Worm (Caenorhabditis elegans) whole organism, young adult: ENCODE data around the gene F32F2.4.

ENCODE experiments used
- B0019.2 ChIP-seq: fragments of 200-800 bp; sonication (Bioruptor generic); conservative IDR thresholded peaks from 2 replicates; pipeline ENCODE4 v1.3.6; 2022; ENCODE audit warnings: missing genetic modification reagents, missing genetic modification characterization, missing compliant biosample characterization
- B0035.1 ChIP-seq: sonication (generic microtip); optimal IDR thresholded peaks from 2 replicates; lab custom pipeline; 2016; ENCODE audit warnings: missing genetic modification characterization, mild to moderate bottlenecking, missing compliant biosample characterization, missing genotype, missing genetic modification reagents
- C17E4.6 ChIP-seq: fragments of 200-800 bp; sonication (Bioruptor generic); IDR thresholded peaks from 2 replicates; pipeline ENCODE4 v1.3.6; 2022; ENCODE audit warnings: missing genetic modification reagents, missing genetic modification characterization, missing compliant biosample characterization
- D2030.7 ChIP-seq: fragments of 200-800 bp; sonication (Bioruptor generic); IDR thresholded peaks from 2 replicates; pipeline ENCODE4 v1.3.6; 2022; ENCODE audit warnings: missing genetic modification reagents, missing genetic modification characterization, missing compliant biosample characterization
- F23B12.7 ChIP-seq: sonication (generic microtip); optimal IDR thresholded peaks from 2 replicates; lab custom pipeline; 2017; ENCODE audit warnings: missing genetic modification characterization, mild to moderate bottlenecking, missing compliant biosample characterization, antibody characterized with exemption, moderate library complexity; ENCODE audit not compliant: insufficient read depth
- F49E8.2 ChIP-seq: sonication (generic microtip); optimal IDR thresholded peaks from 3 replicates; lab custom pipeline; 2017; ENCODE audit warnings: missing genetic modification characterization, mild to moderate bottlenecking, missing compliant biosample characterization, antibody characterized with exemption, moderate library complexity; ENCODE audit not compliant: insufficient read depth
- F57C9.4 ChIP-seq: sonication (generic microtip); optimal IDR thresholded peaks from 2 replicates; lab custom pipeline; 2017; ENCODE audit warnings: mild to moderate bottlenecking, missing genetic modification characterization, missing compliant biosample characterization
- K11D2.4 ChIP-seq: fragments of 200-800 bp; sonication (Bioruptor generic); IDR thresholded peaks from 2 replicates; pipeline ENCODE4 v1.3.6; 2022; ENCODE audit warnings: missing genetic modification reagents, missing genetic modification characterization, missing compliant biosample characterization
- T07F8.4 ChIP-seq: sonication (generic microtip); optimal IDR thresholded peaks from 2 replicates; lab custom pipeline; 2016; ENCODE audit warnings: mild to moderate bottlenecking, missing genetic modification characterization, moderate library complexity, missing compliant biosample characterization
- akir-1 ChIP-seq: fragments of 200-800 bp; sonication (Bioruptor generic); optimal IDR thresholded peaks from 2 replicates; lab custom pipeline; 2018; ENCODE audit warnings: mild to moderate bottlenecking, missing genetic modification characterization, moderate library complexity, missing compliant biosample characterization
- attf-5 ChIP-seq: fragments of 200-800 bp; sonication (Bioruptor generic); optimal IDR thresholded peaks from 2 replicates; lab custom pipeline; 2018; ENCODE audit warnings: mild to moderate bottlenecking, missing genetic modification characterization, missing compliant biosample characterization
- bed-2 ChIP-seq: fragments of 200-800 bp; sonication (Bioruptor generic); IDR thresholded peaks from 2 replicates; pipeline ENCODE4 v1.3.6; 2022; ENCODE audit warnings: missing genetic modification reagents, missing genetic modification characterization, missing compliant biosample characterization
- cebp-1 ChIP-seq, 2 experiments: fragments of 200-800 bp in 1 of 2; sonication (Bioruptor generic) in 1 of 2; sonication (generic microtip) in 1 of 2; IDR thresholded peaks in 1 of 2; optimal IDR thresholded peaks in 1 of 2; 2 replicates each; pipeline versions ENCODE4 v1.3.6 to Lab custom; 2017 to 2022; ENCODE audit warnings: missing compliant biosample characterization in 2 of 2, missing genetic modification characterization in 2 of 2, mild to moderate bottlenecking in 1 of 2, missing genetic modification reagents in 1 of 2, moderate library complexity in 1 of 2
- ceh-27 ChIP-seq: fragments of 200-800 bp; sonication (Bioruptor generic); optimal IDR thresholded peaks from 2 replicates; lab custom pipeline; 2018; ENCODE audit warnings: mild to moderate bottlenecking, missing genetic modification characterization, moderate library complexity, missing compliant biosample characterization
- dpl-1 ChIP-seq: fragments of 150-350 bp; optimal IDR thresholded peaks from 2 replicates; lab custom pipeline; 2014; ENCODE audit warnings: missing biosample characterization, missing genetic modification reagents, missing genetic modification characterization
- efl-1 ChIP-seq: fragments of 150-350 bp; optimal IDR thresholded peaks from 2 replicates; lab custom pipeline; 2014; ENCODE audit warnings: missing biosample characterization, missing genetic modification reagents, missing genetic modification characterization
- egl-44 ChIP-seq: fragments of 200-800 bp; sonication (Bioruptor generic); IDR thresholded peaks from 2 replicates; pipeline ENCODE4 v1.3.6; 2022; ENCODE audit warnings: missing genetic modification reagents, missing genetic modification characterization, missing compliant biosample characterization
- ekl-4 ChIP-seq: fragments of 200-800 bp; sonication (Bioruptor generic); IDR thresholded peaks from 2 replicates; pipeline ENCODE4 v1.3.6; 2022; ENCODE audit warnings: missing genetic modification reagents, missing genetic modification characterization, missing compliant biosample characterization
- gei-17 ChIP-seq: fragments of 200-800 bp; sonication (Bioruptor generic); optimal IDR thresholded peaks from 2 replicates; lab custom pipeline; 2018; ENCODE audit warnings: mild to moderate bottlenecking, missing genetic modification characterization, missing compliant biosample characterization
- hmg-1.2 ChIP-seq: fragments of 200-800 bp; sonication (Bioruptor generic); IDR thresholded peaks from 2 replicates; pipeline ENCODE4 v1.3.6; 2022; ENCODE audit warnings: missing genetic modification reagents, missing genetic modification characterization, missing compliant biosample characterization
- lag-1 ChIP-seq: fragments of 200-800 bp; sonication (Bioruptor generic); IDR thresholded peaks from 2 replicates; pipeline ENCODE4 v1.3.6; 2022; ENCODE audit warnings: missing genetic modification reagents, missing genetic modification characterization, missing compliant biosample characterization
- lin-26 ChIP-seq: fragments of 200-800 bp; sonication (Bioruptor generic); IDR thresholded peaks from 2 replicates; pipeline ENCODE4 v1.3.6; 2022; ENCODE audit warnings: missing genetic modification reagents, missing genetic modification characterization, missing compliant biosample characterization
- lin-54 ChIP-seq: fragments of 200-800 bp; sonication (Bioruptor generic); optimal IDR thresholded peaks from 2 replicates; lab custom pipeline; 2018; ENCODE audit warnings: mild to moderate bottlenecking, missing genetic modification characterization, missing compliant biosample characterization
- lsl-1 ChIP-seq: fragments of 200-800 bp; sonication (Bioruptor generic); optimal IDR thresholded peaks from 2 replicates; lab custom pipeline; 2018; ENCODE audit warnings: mild to moderate bottlenecking, missing genetic modification characterization, moderate library complexity, missing compliant biosample characterization
- madf-8 ChIP-seq: fragments of 200-800 bp; sonication (Bioruptor generic); conservative IDR thresholded peaks from 2 replicates; pipeline ENCODE4 v1.3.6; 2022; ENCODE audit warnings: missing genetic modification reagents, missing genetic modification characterization, missing compliant biosample characterization
- mxl-1 ChIP-seq: sonication (generic microtip); optimal IDR thresholded peaks from 2 replicates; lab custom pipeline; 2016; ENCODE audit warnings: missing genetic modification characterization, missing compliant biosample characterization
- nfya-2 ChIP-seq: fragments of 200-800 bp; sonication (Bioruptor generic); IDR thresholded peaks from 2 replicates; pipeline ENCODE4 v1.3.6; 2022; ENCODE audit warnings: missing genetic modification reagents, missing genetic modification characterization, missing compliant biosample characterization
- nfyb-1 ChIP-seq: fragments of 200-800 bp; sonication (Bioruptor generic); IDR thresholded peaks from 2 replicates; pipeline ENCODE4 v1.3.6; 2022; ENCODE audit warnings: missing genetic modification reagents, missing genetic modification characterization, missing compliant biosample characterization
- nhr-120 ChIP-seq: fragments of 200-800 bp; sonication (Bioruptor generic); IDR thresholded peaks from 2 replicates; pipeline ENCODE4 v1.3.6; 2022; ENCODE audit warnings: missing genetic modification characterization, missing compliant biosample characterization
- nhr-27 ChIP-seq: fragments of 200-800 bp; sonication (Bioruptor generic); optimal IDR thresholded peaks from 2 replicates; lab custom pipeline; 2018; ENCODE audit warnings: mild to moderate bottlenecking, missing genetic modification characterization, moderate library complexity, missing compliant biosample characterization
- nhr-80 ChIP-seq: sonication (generic microtip); optimal IDR thresholded peaks from 2 replicates; lab custom pipeline; 2016; ENCODE audit warnings: missing genetic modification characterization, missing compliant biosample characterization
- pbrm-1 ChIP-seq: fragments of 200-800 bp; sonication (Bioruptor generic); IDR thresholded peaks from 2 replicates; pipeline ENCODE4 v1.3.6; 2022; ENCODE audit warnings: missing genetic modification reagents, missing genetic modification characterization, missing compliant biosample characterization
- rcor-1 ChIP-seq: fragments of 200-800 bp; sonication (Bioruptor generic); IDR thresholded peaks from 2 replicates; pipeline ENCODE4 v1.3.6; 2022; ENCODE audit warnings: missing genetic modification reagents, missing genetic modification characterization, missing compliant biosample characterization
- rpc-1 ChIP-seq, 2 experiments: fragments of 150-350 bp in 1 of 2; sonication (generic microtip) in 1 of 2; optimal IDR thresholded peaks; 2 replicates each; lab custom pipeline; 2014 to 2018; ENCODE audit warnings: missing biosample characterization in 1 of 2, missing genetic modification characterization in 1 of 2, missing genetic modification reagents in 1 of 2, missing genotype in 1 of 2
- sdz-38 ChIP-seq: sonication (generic microtip); optimal IDR thresholded peaks from 2 replicates; lab custom pipeline; 2016; ENCODE audit warnings: missing genotype, missing genetic modification characterization, missing compliant biosample characterization
- snpc-1.1 ChIP-seq: sonication (generic microtip); optimal IDR thresholded peaks from 2 replicates; lab custom pipeline; 2017; ENCODE audit warnings: missing genetic modification characterization, mild to moderate bottlenecking, missing compliant biosample characterization, antibody characterized with exemption, moderate library complexity, missing genotype, missing genetic modification reagents; ENCODE audit not compliant: insufficient read depth
- snpc-4 ChIP-seq, 5 experiments: fragments of 150-350 bp in 1 of 5; sonication (generic microtip) in 4 of 5; optimal IDR thresholded peaks; 2 replicates each; lab custom pipeline; 2014 to 2018; ENCODE audit warnings: missing genetic modification characterization in 5 of 5, missing biosample characterization in 3 of 5, antibody characterized with exemption in 2 of 5, mild to moderate bottlenecking in 2 of 5, missing compliant biosample characterization in 2 of 5, missing genotype in 2 of 5, moderate library complexity in 2 of 5, missing genetic modification reagents in 1 of 5
- tbp1 ChIP-seq: fragments of 200-800 bp; sonication (Bioruptor generic); optimal IDR thresholded peaks from 2 replicates; lab custom pipeline; 2018; ENCODE audit warnings: mild to moderate bottlenecking, missing genetic modification characterization, missing compliant biosample characterization
- tbx-9 ChIP-seq: sonication (generic microtip); optimal IDR thresholded peaks from 2 replicates; lab custom pipeline; 2016; ENCODE audit warnings: borderline replicate concordance, missing genetic modification characterization, inconsistent platforms, missing compliant biosample characterization
- unc-62 ChIP-seq: fragments of 150-350 bp; optimal IDR thresholded peaks from 2 replicates; lab custom pipeline; 2014; ENCODE audit warnings: missing biosample characterization, missing genetic modification reagents, missing genetic modification characterization
- ztf-22 ChIP-seq: fragments of 200-800 bp; sonication (Bioruptor generic); optimal IDR thresholded peaks from 2 replicates; lab custom pipeline; 2018; ENCODE audit warnings: mild to moderate bottlenecking, missing genetic modification characterization, moderate library complexity, missing compliant biosample characterization
- ztf-25 ChIP-seq: fragments of 200-800 bp; sonication (Bioruptor generic); IDR thresholded peaks from 2 replicates; pipeline ENCODE4 v1.3.6; 2022; ENCODE audit warnings: missing genetic modification reagents, missing genetic modification characterization, missing compliant biosample characterization
- ztf-26 ChIP-seq: sonication (generic microtip); optimal IDR thresholded peaks from 2 replicates; lab custom pipeline; 2017; ENCODE audit warnings: missing genetic modification characterization, missing compliant biosample characterization
- ztf-28 ChIP-seq: fragments of 200-800 bp; sonication (Bioruptor generic); IDR thresholded peaks from 2 replicates; pipeline ENCODE4 v1.3.6; 2022; ENCODE audit warnings: missing genetic modification reagents, missing genetic modification characterization, missing compliant biosample characterization
- ztf-6 ChIP-seq: fragments of 200-800 bp; sonication (Bioruptor generic); IDR thresholded peaks from 2 replicates; pipeline ENCODE4 v1.3.6; 2022; ENCODE audit warnings: missing genetic modification reagents, missing genetic modification characterization, missing compliant biosample characterization

F32F2.4 gene

ce11 chrV:13309806-13310205 lies 33.7 kb downstream of the F32F2.4 start (continued):
- TF ChIP-seq D2030.7 (GFP tag; lab: Robert Waterston, UW), result peak; percentile 54; the same call in 1 of the 2 replicates
- peak; percentile 25 for TF ChIP-seq lin-54 (GFP tag; lab: Kevin White, UChicago)
- TF ChIP-seq T07F8.4 (tag; lab: Kevin White, UChicago), result no peak

ce11 chrV:13312210-13312676 lies 36.2 kb downstream of the F32F2.4 start, which contains the start of gene nasp-2:
Gene nasp-2 (minus strand): TSS chrV:13312260.
- TF ChIP-seq tbp1 (GFP tag; lab: Kevin White, UChicago) (peak; percentile 73), hmg-1.2 (GFP tag; lab: Robert Waterston, UW) (peak; percentile 68), pbrm-1 (GFP tag; lab: Robert Waterston, UW) (peak; percentile 82), sdz-38 (tag; lab: Kevin White, UChicago) (no peak), lsl-1 (GFP tag; lab: Kevin White, UChicago) (peak; percentile 97), ztf-26 (tag; lab: Kevin White, UChicago) (no peak), cebp-1 (GFP tag; IDR thresholded peaks at IDR 0.05; lab: Robert Waterston, UW) (no peak), cebp-1 (tag; optimal IDR thresholded peaks at IDR 0.05; lab: Kevin White, UChicago) (peak; percentile 25), unc-62 (no peak), C17E4.6 (peak; percentile 88), dpl-1 (GFP tag; lab: Kevin White, UChicago) (peak; percentile 99), ztf-6 (no peak), nhr-80 (tag; lab: Kevin White, UChicago) (no peak), lag-1 (GFP tag; lab: Robert Waterston, UW) (no peak), ekl-4 (GFP tag; lab: Robert Waterston, UW) (peak; percentile 92), lin-26 (GFP tag; lab: Robert Waterston, UW) (peak; percentile 77), rpc-1 (optimal IDR thresholded peaks at IDR 0.05; lab: Kevin White, UChicago) (no peak), rpc-1 (tag; optimal IDR thresholded peaks at IDR 0.05; lab: Kevin White, UChicago) (peak; percentile 14), bed-2 (GFP tag; lab: Robert Waterston, UW) (peak; percentile 85), mxl-1 (tag; lab: Kevin White, UChicago) (no peak), nhr-120 (GFP tag; lab: Robert Waterston, UW) (no peak), K11D2.4 (GFP tag; lab: Robert Waterston, UW) (no peak), nfya-2 (GFP tag; lab: Robert Waterston, UW) (no peak), efl-1 (GFP tag; lab: Kevin White, UChicago) (peak; percentile 100), gei-17 (GFP tag; lab: Kevin White, UChicago) (no peak), snpc-1.1 (peak; percentile 68), B0035.1 (no peak), B0019.2 (GFP tag; lab: Robert Waterston, UW) (peak; percentile 95), nfyb-1 (GFP tag; lab: Robert Waterston, UW) (peak; percentile 81), ztf-28 (GFP tag; lab: Robert Waterston, UW) (peak; percentile 78; the same call in 1 of the 2 replicates), akir-1 (GFP tag; lab: Kevin White, UChicago) (no peak), ztf-22 (GFP tag; lab: Kevin White, UChicago) (no peak), nhr-27 (tag; lab: Kevin White, UChicago) (no peak), F49E8.2 (tag; lab: Kevin White, UChicago) (peak; percentile 96), egl-44 (GFP tag; lab: Robert Waterston, UW) (no peak), madf-8 (GFP tag; lab: Robert Waterston, UW) (peak; percentile 99), tbx-9 (no peak), ceh-27 (peak; percentile 5), F23B12.7 (tag; lab: Kevin White, UChicago) (peak; percentile 43), ztf-25 (peak; percentile 91), F57C9.4 (tag; lab: Kevin White, UChicago) (no peak), attf-5 (GFP tag; lab: Kevin White, UChicago) (peak; percentile 20), snpc-4 (GFP tag; optimal IDR thresholded peaks at IDR 0.05; lab: Kevin White, UChicago) (peak; percentile 52), snpc-4 (tag; optimal IDR thresholded peaks at IDR 0.05; lab: Kevin White, UChicago) (peak in 3 of 4 experiments; percentile 44 to 64 (median 63)), rcor-1 (GFP tag; lab: Robert Waterston, UW) (peak; percentile 94)
